Fruit fly (Drosophila melanogaster) whole organism, adult: Measurements from ENCODE around the gene cbt.

Source experiments
- CG1620 ChIP-seq: fragments of 200-800 bp; sonication (Bioruptor generic); optimal IDR thresholded peaks from 2 replicates; lab custom pipeline; 2016; ENCODE audit warnings: missing biosample characterization, missing genetic modification characterization
- CG33017 ChIP-seq: fragments of 200-800 bp; sonication (Bioruptor generic); optimal IDR thresholded peaks from 2 replicates; lab custom pipeline; 2018; ENCODE audit warnings: missing biosample characterization, mild to moderate bottlenecking, missing genetic modification characterization, moderate library complexity
- Clk ChIP-seq: fragments of 200-800 bp; sonication (Bioruptor generic); optimal IDR thresholded peaks from 2 replicates; lab custom pipeline; 2017; ENCODE audit warnings: missing biosample characterization, missing genetic modification characterization
- cnc ChIP-seq, 2 experiments: fragments of >200 bp; optimal IDR thresholded peaks; 2 replicates each; lab custom pipeline; 2017
- tj ChIP-seq: fragments of 200-800 bp; sonication (Bioruptor generic); optimal IDR thresholded peaks from 3 replicates; lab custom pipeline; 2017; ENCODE audit warnings: missing biosample characterization, mild to moderate bottlenecking, missing genetic modification characterization, moderate library complexity

dm6 chr2L:501622-502021 lies 22.1 kb upstream of the cbt start:
- TF ChIP-seq CG1620 (no peak), Clk (GFP tag; lab: Kevin White, UChicago) (no peak), tj (GFP tag; lab: Kevin White, UChicago) (no peak), CG33017 (tag; lab: Kevin White, UChicago) (no peak), cnc (optimal IDR thresholded peaks at IDR 0.05; lab: Kevin White, UChicago) (no peak)
